Worm (Caenorhabditis elegans): ENCODE results near the gene str-31.

- no peak for TF ChIP-seq hsf-1 (GFP tag; IDR thresholded peaks at IDR 0.05)
- no peak for TF ChIP-seq nhr-27 (tag; optimal IDR thresholded peaks at IDR 0.05)
- TF ChIP-seq atf-7 (tag; optimal IDR thresholded peaks at IDR 0.05): no peak
- no peak for TF ChIP-seq lin-35 (GFP tag; optimal IDR thresholded peaks at IDR 0.05)
- TF ChIP-seq efl-1 (GFP tag; optimal IDR thresholded peaks at IDR 0.05): no peak
- TF ChIP-seq mcd-1 (GFP tag; IDR thresholded peaks at IDR 0.05): no peak
- no peak for TF ChIP-seq unc-130 (GFP tag; optimal IDR thresholded peaks at IDR 0.05)
- TF ChIP-seq ceh-40 (GFP tag; IDR thresholded peaks at IDR 0.05): no peak
- no peak for TF ChIP-seq pha-4 (tag; optimal IDR thresholded peaks at IDR 0.05)
- TF ChIP-seq K12H6.12 (tag; optimal IDR thresholded peaks at IDR 0.05): no peak
Observed at ce11 chrV:7522279-7522678, 13.8 kb upstream of the str-31 start, which contains the start of gene C54F6.15.
